Fruit fly (Drosophila melanogaster) whole organism, pupa: Measurements from ENCODE around the gene CG14841.

Experiments used
- CG10348 ChIP-seq: fragments of 200-800 bp; sonication (Bioruptor generic); IDR thresholded peaks from 2 replicates; pipeline ENCODE4 v1.3.6; 2022; ENCODE audit warnings: missing biosample characterization, missing genetic modification characterization
- CG12605 ChIP-seq: fragments of 200-800 bp; sonication (Bioruptor generic); IDR thresholded peaks from 2 replicates; pipeline ENCODE4 v1.3.6; 2022; ENCODE audit warnings: missing biosample characterization, missing genetic modification characterization
- CG34367 ChIP-seq: fragments of 200-800 bp; sonication (Bioruptor generic); optimal IDR thresholded peaks from 2 replicates; lab custom pipeline; 2018; ENCODE audit warnings: missing biosample characterization, mild to moderate bottlenecking, missing genetic modification characterization
- CG8301 ChIP-seq: fragments of 200-800 bp; sonication (Bioruptor generic); optimal IDR thresholded peaks from 2 replicates; lab custom pipeline; 2018; ENCODE audit warnings: missing biosample characterization, mild to moderate bottlenecking, missing genetic modification characterization
- CG9948 ChIP-seq: fragments of 200-800 bp; sonication (Bioruptor generic); optimal IDR thresholded peaks from 2 replicates; lab custom pipeline; 2018; ENCODE audit warnings: missing biosample characterization, mild to moderate bottlenecking, missing genetic modification characterization, moderate library complexity
- D1 ChIP-seq: fragments of 200-800 bp; sonication (Bioruptor generic); optimal IDR thresholded peaks from 2 replicates; lab custom pipeline; 2018; ENCODE audit warnings: missing biosample characterization, mild to moderate bottlenecking, missing genetic modification characterization, moderate library complexity
- EcR ChIP-seq: fragments of 200-800 bp; sonication (Bioruptor generic); optimal IDR thresholded peaks from 3 replicates; lab custom pipeline; 2019; ENCODE audit warnings: missing biosample characterization, missing genetic modification characterization, mild to moderate bottlenecking, moderate library complexity, missing genetic modification reagents
- Ets98B ChIP-seq: fragments of 200-800 bp; sonication (Bioruptor generic); IDR thresholded peaks from 2 replicates; pipeline ENCODE4 v1.3.6; 2022; ENCODE audit warnings: missing biosample characterization, missing genetic modification characterization
- Snoo ChIP-seq: fragments of 200-800 bp; sonication (Bioruptor generic); optimal IDR thresholded peaks from 3 replicates; lab custom pipeline; 2017; ENCODE audit warnings: missing biosample characterization, mild to moderate bottlenecking, missing genetic modification characterization, inconsistent platforms
- fd96Ca ChIP-seq: fragments of 200-800 bp; sonication (Bioruptor generic); IDR thresholded peaks from 3 replicates; pipeline ENCODE4 v1.3.6; 2022; ENCODE audit warnings: missing biosample characterization, missing genetic modification characterization

DNA sequence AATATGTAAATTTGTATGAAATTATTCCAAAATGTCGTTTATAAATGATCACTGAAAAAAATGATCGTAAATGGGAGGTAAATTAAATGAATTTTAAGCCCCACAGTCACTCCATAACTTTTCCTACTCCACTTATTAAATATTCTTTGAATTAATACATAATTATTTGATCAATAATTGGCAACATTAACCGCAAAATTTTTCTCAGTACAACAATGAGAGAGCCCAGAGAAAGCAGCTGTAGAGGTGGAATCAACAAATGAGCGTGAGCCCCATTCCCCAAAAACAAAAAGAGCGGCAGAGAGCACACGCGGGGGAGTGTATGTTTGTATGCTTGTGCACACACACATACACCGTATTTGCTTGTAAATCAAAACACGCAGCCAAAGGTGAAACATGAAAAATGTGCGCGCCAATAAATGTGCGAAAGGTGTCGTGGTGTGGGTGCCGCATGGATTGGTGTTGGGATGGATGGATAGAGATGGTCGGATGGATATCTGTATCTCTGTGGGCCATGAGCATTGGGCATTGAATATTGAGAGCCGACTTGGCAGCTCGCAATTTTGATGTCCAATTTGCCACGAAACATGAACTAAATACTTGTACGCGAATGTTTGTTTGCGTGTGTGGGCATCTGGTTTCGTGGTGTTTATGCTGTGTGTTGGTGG, 21.7 kb upstream of the CG14841 start:
- no peak for TF ChIP-seq Ets98B (GFP tag; lab: Robert Waterston, UW)
- peak; percentile 96 for TF ChIP-seq CG34367 (tag; lab: Kevin White, UChicago)
- TF ChIP-seq CG10348 (GFP tag; lab: Robert Waterston, UW), result no peak
- TF ChIP-seq Snoo, result peak; percentile 98
- TF ChIP-seq CG8301 (tag; lab: Kevin White, UChicago), result peak; percentile 98
- TF ChIP-seq fd96Ca, result no peak
- TF ChIP-seq CG9948 (tag; lab: Kevin White, UChicago), result peak; percentile 97
- TF ChIP-seq CG12605 (GFP tag; lab: Robert Waterston, UW), result no peak
- peak; percentile 95 for TF ChIP-seq D1 (tag; lab: Kevin White, UChicago)
- TF ChIP-seq EcR, result peak; percentile 3
